Worm (Caenorhabditis elegans): ENCODE data around the gene str-243.

str-243 gene

DNA sequence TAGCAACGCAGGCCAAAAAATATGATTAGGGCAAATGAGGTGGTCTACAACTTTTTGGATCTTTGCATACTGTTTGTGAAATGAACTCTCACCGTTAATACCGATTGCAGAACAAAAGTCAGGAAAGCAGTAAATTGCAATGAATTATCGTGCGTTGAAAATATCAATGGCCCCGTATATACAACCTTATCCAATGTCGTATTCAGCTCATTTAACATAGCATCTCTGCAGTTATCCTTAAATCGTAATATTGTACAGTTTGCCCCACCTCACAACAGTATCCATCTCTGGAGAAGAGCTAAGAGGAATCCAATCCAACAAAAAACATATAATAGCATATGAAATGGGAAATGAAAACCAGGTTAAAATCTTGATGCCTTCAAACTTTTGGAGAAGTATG, 9.9 kb downstream of the str-243 start:
- TF ChIP-seq daf-8 (GFP tag; IDR thresholded peaks at IDR 0.05) (no peak), unc-62 (GFP tag; optimal IDR thresholded peaks at IDR 0.05 in 1 of 2) (peak in 1 of 2 experiments; percentile 93), unc-62 (tag; optimal IDR thresholded peaks at IDR 0.05) (no peak), ceh-62 (tag; optimal IDR thresholded peaks at IDR 0.05) (no peak)

DNA sequence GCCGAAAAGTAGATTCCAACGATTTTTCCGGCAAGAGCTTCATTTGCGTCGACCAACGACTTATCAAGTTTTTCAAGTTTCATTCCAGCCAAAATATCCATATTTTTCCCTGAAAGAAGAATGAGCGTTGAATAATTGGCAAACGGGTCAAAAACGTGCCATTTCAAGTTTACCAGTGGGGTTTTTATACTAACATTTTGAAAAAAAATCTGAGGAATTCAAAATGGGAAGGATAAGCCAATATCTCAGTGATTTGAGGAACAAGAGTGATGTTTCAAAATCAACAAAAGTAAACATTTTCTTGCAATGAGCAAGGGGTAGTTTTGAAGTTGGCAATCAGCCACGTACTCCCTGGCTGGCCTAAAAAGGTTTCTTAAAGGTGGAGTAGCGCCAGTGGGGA, 11.7 kb downstream of the str-243 start, which contains the start of gene trx-5:
trx-5 (minus strand) TSS at position 101 of the 400 bp plus-strand sequence.
- TF ChIP-seq ces-1 (GFP tag; optimal IDR thresholded peaks at IDR 0.05) (no peak), fkh-10 (GFP tag; optimal IDR thresholded peaks at IDR 0.05) (no peak), F49E8.2 (tag; optimal IDR thresholded peaks at IDR 0.05; ENCODE audit: borderline replicate concordance) (no peak), snpc-1.2 (GFP tag; IDR thresholded peaks at IDR 0.05) (no peak), arid-1 (GFP tag; conservative IDR thresholded peaks at IDR 0.05) (no peak), snpc-4 (tag; optimal IDR thresholded peaks at IDR 0.05) (no peak), Y105C5A.15 (GFP tag; IDR thresholded peaks at IDR 0.05) (no peak), nhr-48 (tag; optimal IDR thresholded peaks at IDR 0.05) (no peak), R02D3.7 (tag; optimal IDR thresholded peaks at IDR 0.05) (no peak), mep-1 (tag; optimal IDR thresholded peaks at IDR 0.05) (no peak), lin-1 (GFP tag; IDR thresholded peaks at IDR 0.05) (no peak), ZK546.5 (tag; optimal IDR thresholded peaks at IDR 0.05) (no peak), nhr-76 (tag; optimal IDR thresholded peaks at IDR 0.05) (no peak)

DNA sequence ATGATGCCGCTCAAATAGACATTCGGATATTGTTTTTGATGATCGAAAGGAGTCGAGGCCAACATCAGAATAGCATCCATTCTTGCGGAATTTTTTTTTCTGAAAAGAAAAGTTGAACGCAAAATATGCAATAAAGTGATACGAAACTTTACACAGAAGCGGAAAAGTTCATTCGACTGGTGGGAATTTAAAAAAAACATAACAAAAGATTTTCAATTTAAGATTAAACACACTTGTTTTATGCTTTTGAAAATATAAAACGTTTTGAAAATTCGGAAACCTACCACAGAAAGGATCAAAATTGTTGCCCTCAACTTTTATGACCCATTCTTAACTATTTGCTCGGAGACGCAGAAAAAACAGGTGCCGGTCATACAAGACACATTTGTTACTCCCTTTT, 14.4 kb downstream of the str-243 start, which contains the start of gene K02H11.9:
K02H11.9 (minus strand) TSS at position 101 of the 400 bp plus-strand sequence.
- no peak for TF ChIP-seq F49E8.2 (tag; optimal IDR thresholded peaks at IDR 0.05; ENCODE audit: borderline replicate concordance)
- no peak for TF ChIP-seq lin-38 (GFP tag; IDR thresholded peaks at IDR 0.05)
- no peak for TF ChIP-seq zfp-3 (GFP tag; conservative IDR thresholded peaks at IDR 0.05)
- no peak for TF ChIP-seq lim-7 (GFP tag; IDR thresholded peaks at IDR 0.05)
- TF ChIP-seq php-3 (GFP tag; IDR thresholded peaks at IDR 0.05), result no peak
- TF ChIP-seq lir-3 (tag; optimal IDR thresholded peaks at IDR 0.05), result no peak
- no peak for TF ChIP-seq saeg-2 (GFP tag; IDR thresholded peaks at IDR 0.05)
- no peak for TF ChIP-seq pqm-1 (tag; optimal IDR thresholded peaks at IDR 0.05)
- TF ChIP-seq rbr-2 (tag; optimal IDR thresholded peaks at IDR 0.05), result no peak
- TF ChIP-seq arid-1 (GFP tag; conservative IDR thresholded peaks at IDR 0.05), result no peak
- no peak for TF ChIP-seq mep-1 (tag; optimal IDR thresholded peaks at IDR 0.05)
- no peak for TF ChIP-seq mes-2 (tag; optimal IDR thresholded peaks at IDR 0.05; ENCODE audit: poor library complexity, severe bottlenecking)
- TF ChIP-seq ceh-44 (GFP tag; IDR thresholded peaks at IDR 0.05), result no peak
- no peak for TF ChIP-seq lin-29 (GFP tag; IDR thresholded peaks at IDR 0.05)
- TF ChIP-seq snpc-4 (tag; optimal IDR thresholded peaks at IDR 0.05), result no peak
- TF ChIP-seq sdz-12 (GFP tag; optimal IDR thresholded peaks at IDR 0.05), result no peak
- TF ChIP-seq T20F7.1 (GFP tag; optimal IDR thresholded peaks at IDR 0.05), result no peak
- no peak for TF ChIP-seq Y105C5A.15 (GFP tag; IDR thresholded peaks at IDR 0.05)
- TF ChIP-seq dmd-9 (GFP tag; IDR thresholded peaks at IDR 0.05), result no peak
- TF ChIP-seq nhr-76 (tag; optimal IDR thresholded peaks at IDR 0.05), result no peak

DNA sequence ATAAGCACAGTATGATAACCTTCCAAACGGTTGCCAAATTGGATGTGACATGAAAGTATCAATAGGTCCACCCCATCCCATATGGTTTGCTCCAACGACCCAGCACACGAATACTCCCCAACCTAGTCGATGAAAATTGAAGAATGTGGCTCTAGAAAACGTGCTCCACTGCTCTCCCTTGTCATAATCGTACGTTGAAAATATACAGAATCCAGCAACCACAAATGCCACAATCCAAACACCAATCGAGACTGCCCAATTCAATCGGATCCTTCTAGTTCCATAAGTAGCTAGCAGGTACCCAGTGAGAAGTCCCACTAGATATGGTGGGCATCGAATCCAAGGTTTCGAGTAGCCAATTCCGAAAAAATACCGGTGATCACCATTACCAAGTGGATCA, 16.3 kb downstream of the str-243 start:
- peak in 1 of 2 experiments; percentile 93 for TF ChIP-seq unc-62 (GFP tag; optimal IDR thresholded peaks at IDR 0.05 in 1 of 2)
- no peak for TF ChIP-seq unc-62 (tag; optimal IDR thresholded peaks at IDR 0.05)
- no peak for TF ChIP-seq F44E2.7 (GFP tag; IDR thresholded peaks at IDR 0.05)

DNA sequence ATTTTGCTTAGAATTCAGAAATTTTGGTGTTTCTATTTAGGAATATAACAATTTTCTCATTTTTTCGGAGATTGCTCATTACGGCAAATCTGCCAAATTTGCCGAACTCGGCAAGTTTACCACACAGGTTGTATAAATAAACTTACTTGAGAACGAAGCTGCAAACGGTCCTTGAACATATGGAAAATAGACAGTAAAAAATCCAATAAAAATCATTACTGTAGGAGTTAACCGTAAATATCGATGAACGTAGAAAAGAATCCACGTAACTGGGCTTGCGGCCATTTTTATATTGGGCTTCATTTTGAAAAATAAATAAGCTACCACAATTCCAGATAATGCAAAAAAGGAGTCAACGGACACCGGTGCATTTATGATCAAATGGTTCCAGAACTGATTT, 17.7 kb downstream of the str-243 start:
- TF ChIP-seq aha-1 (tag), result peak; percentile 94
- TF ChIP-seq hmg-1.1 (GFP tag; IDR thresholded peaks at IDR 0.05), result no peak

Data from whole organism, L4 larva.